Worm (Caenorhabditis elegans) whole organism, L1 larva: Measurements from ENCODE around the gene F53F8.3.

ENCODE experiments used
- C04F5.9 ChIP-seq: sonication (generic microtip); optimal IDR thresholded peaks from 2 replicates; lab custom pipeline; 2016; ENCODE audit warnings: missing genetic modification characterization, missing compliant biosample characterization
- F16B12.6 ChIP-seq: fragments of 150-350 bp; optimal IDR thresholded peaks from 2 replicates; lab custom pipeline; 2014; ENCODE audit warnings: missing biosample characterization, missing genetic modification characterization
- aly-2 ChIP-seq: fragments of 150-350 bp; optimal IDR thresholded peaks from 2 replicates; lab custom pipeline; 2014; ENCODE audit warnings: missing biosample characterization, missing genetic modification characterization
- blmp-1 ChIP-seq: fragments of 150-350 bp; optimal IDR thresholded peaks from 2 replicates; lab custom pipeline; 2014; ENCODE audit warnings: missing biosample characterization, missing genetic modification characterization
- ceh-82 ChIP-seq, 3 experiments: fragments of 150-350 bp in 1 of 3; sonication (generic microtip) in 2 of 3; optimal IDR thresholded peaks; 2 replicates each; lab custom pipeline; 2014 to 2017; ENCODE audit warnings: missing biosample characterization in 3 of 3, missing genetic modification characterization in 3 of 3
- ceh-90 ChIP-seq: sonication (generic microtip); optimal IDR thresholded peaks from 2 replicates; lab custom pipeline; 2016; ENCODE audit warnings: missing genetic modification characterization, missing compliant biosample characterization
- ces-1 ChIP-seq: fragments of 150-350 bp; optimal IDR thresholded peaks from 2 replicates; lab custom pipeline; 2014; ENCODE audit warnings: missing biosample characterization, missing genetic modification reagents, missing genetic modification characterization
- efl-1 ChIP-seq, 4 experiments: fragments of 150-350 bp; optimal IDR thresholded peaks in 3 of 4; peaks in 1 of 4; 1 replicate in 1 of 4; 2 replicates in 3 of 4; lab custom pipeline; 2014; ENCODE audit warnings: missing biosample characterization in 2 of 4, missing genetic modification characterization in 2 of 4, missing genetic modification reagents in 2 of 4
- fkh-4 ChIP-seq: sonication (generic microtip); optimal IDR thresholded peaks from 2 replicates; lab custom pipeline; 2016; ENCODE audit warnings: missing compliant biosample characterization, missing genetic modification characterization, borderline replicate concordance
- fkh-8 ChIP-seq: sonication (generic microtip); optimal IDR thresholded peaks from 2 replicates; lab custom pipeline; 2016; ENCODE audit warnings: mild to moderate bottlenecking, missing genetic modification characterization, missing compliant biosample characterization
- hlh-17 ChIP-seq: fragments of 200-800 bp; sonication (Bioruptor generic); optimal IDR thresholded peaks from 2 replicates; lab custom pipeline; 2018; ENCODE audit warnings: missing genetic modification characterization, mild to moderate bottlenecking, missing compliant biosample characterization, moderate library complexity, borderline replicate concordance
- jun-1 ChIP-seq: fragments of 150-350 bp; optimal IDR thresholded peaks from 2 replicates; lab custom pipeline; 2014; ENCODE audit warnings: missing biosample characterization, missing genetic modification reagents, missing genetic modification characterization
- lin-15B ChIP-seq: fragments of 150-350 bp; sonication (generic microtip); optimal IDR thresholded peaks from 3 replicates; lab custom pipeline; 2014; ENCODE audit warnings: missing biosample characterization, missing genetic modification characterization
- lin-35 ChIP-seq, 2 experiments: fragments of 150-350 bp; optimal IDR thresholded peaks; 2 replicates each; lab custom pipeline; 2014; ENCODE audit warnings: missing biosample characterization in 2 of 2, missing genetic modification characterization in 2 of 2, missing genetic modification reagents in 2 of 2
- lir-3 ChIP-seq: sonication (generic microtip); optimal IDR thresholded peaks from 2 replicates; lab custom pipeline; 2016; ENCODE audit warnings: mild to moderate bottlenecking, missing genetic modification characterization, moderate library complexity, missing compliant biosample characterization; ENCODE audit not compliant: poor library complexity
- mdl-1 ChIP-seq, 2 experiments: fragments of 150-350 bp; optimal IDR thresholded peaks; 2 replicates each; lab custom pipeline; 2014 to 2017; ENCODE audit warnings: missing biosample characterization in 2 of 2, missing genetic modification characterization in 2 of 2, inconsistent platforms in 1 of 2
- nhr-11 ChIP-seq: fragments of 150-350 bp; optimal IDR thresholded peaks from 2 replicates; lab custom pipeline; 2014; ENCODE audit warnings: missing biosample characterization, missing genetic modification characterization
- nhr-19 ChIP-seq: fragments of 200-800 bp; sonication (Bioruptor generic); conservative IDR thresholded peaks from 2 replicates; pipeline ENCODE4 v1.3.6; 2022; ENCODE audit warnings: missing genetic modification characterization, missing compliant biosample characterization
- nhr-237 ChIP-seq: fragments of 150-350 bp; optimal IDR thresholded peaks from 2 replicates; lab custom pipeline; 2014; ENCODE audit warnings: missing biosample characterization, missing genetic modification characterization
- pag-3 ChIP-seq: sonication (generic microtip); optimal IDR thresholded peaks from 2 replicates; lab custom pipeline; 2017; ENCODE audit warnings: missing genetic modification characterization, mild to moderate bottlenecking, missing compliant biosample characterization, antibody characterized with exemption, borderline replicate concordance; ENCODE audit not compliant: insufficient read depth
- skn-1 ChIP-seq: fragments of 150-350 bp; optimal IDR thresholded peaks from 2 replicates; lab custom pipeline; 2014; ENCODE audit warnings: missing biosample characterization, missing genetic modification characterization
- snpc-4 ChIP-seq: fragments of 150-350 bp; optimal IDR thresholded peaks from 2 replicates; lab custom pipeline; 2014; ENCODE audit warnings: missing biosample characterization, missing genetic modification characterization
- snu-23 ChIP-seq: sonication (generic microtip); optimal IDR thresholded peaks from 2 replicates; lab custom pipeline; 2016; ENCODE audit warnings: missing genetic modification characterization, missing compliant biosample characterization
- sox-4 ChIP-seq: sonication (generic microtip); optimal IDR thresholded peaks from 2 replicates; lab custom pipeline; 2016; ENCODE audit warnings: missing genetic modification characterization, missing compliant biosample characterization
- swsn-7 ChIP-seq: sonication (generic microtip); optimal IDR thresholded peaks from 2 replicates; lab custom pipeline; 2016; ENCODE audit warnings: missing genetic modification characterization, missing compliant biosample characterization
- unc-86 ChIP-seq: sonication (generic microtip); optimal IDR thresholded peaks from 2 replicates; lab custom pipeline; 2016; ENCODE audit warnings: missing genetic modification characterization, missing compliant biosample characterization
- unc-98 ChIP-seq: fragments of 200-800 bp; sonication (Bioruptor generic); IDR thresholded peaks from 2 replicates; pipeline ENCODE4 v1.3.6; 2022; ENCODE audit warnings: missing genetic modification characterization, missing compliant biosample characterization
- zag-1 ChIP-seq: fragments of 150-350 bp; optimal IDR thresholded peaks from 2 replicates; lab custom pipeline; 2014; ENCODE audit warnings: missing biosample characterization, missing genetic modification characterization
- ztf-4 ChIP-seq: fragments of 150-350 bp; optimal IDR thresholded peaks from 2 replicates; lab custom pipeline; 2014; ENCODE audit warnings: missing biosample characterization, missing genetic modification characterization

The F53F8.3 gene

DNA sequence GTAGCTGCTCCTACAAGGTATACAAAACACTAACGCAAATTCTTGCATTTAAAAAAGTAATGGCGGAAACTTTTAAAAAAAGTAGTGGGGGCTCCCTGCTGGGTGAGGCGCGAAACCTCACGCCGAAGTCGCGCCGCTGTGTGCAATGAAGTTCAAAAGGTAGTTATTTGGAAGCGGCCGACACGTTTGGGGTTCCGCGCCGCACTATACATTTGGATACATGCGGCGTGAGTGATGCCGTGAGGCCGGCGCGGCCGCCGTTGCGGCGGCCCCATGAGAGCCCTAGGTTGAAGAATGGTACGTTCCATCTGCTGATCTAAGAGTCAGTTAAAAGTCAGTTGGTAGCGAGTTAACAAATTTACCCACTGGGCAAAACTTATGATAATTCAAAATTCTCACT, 7.5 kb downstream of the F53F8.3 start:
- TF ChIP-seq snpc-4 (peak; percentile 86), jun-1 (tag; lab: Kevin White, UChicago) (no peak)

ce11 chrV:20681120-20681519, 8.2 kb downstream of the F53F8.3 start, which contains the start of gene srsx-35:
srsx-35 (plus strand) TSS chrV:20681420.
- TF ChIP-seq nhr-237 (tag; lab: Kevin White, UChicago) (no peak), F16B12.6 (tag; lab: Kevin White, UChicago) (no peak), lin-15B (tag; lab: Kevin White, UChicago) (no peak), swsn-7 (tag; lab: Kevin White, UChicago) (no peak), ztf-4 (no peak), nhr-19 (GFP tag; lab: Robert Waterston, UW) (no peak), ceh-90 (no peak), lir-3 (tag; lab: Kevin White, UChicago) (no peak), pag-3 (tag; lab: Kevin White, UChicago) (no peak), snu-23 (GFP tag; lab: Kevin White, UChicago) (no peak), fkh-4 (tag; lab: Kevin White, UChicago) (no peak), nhr-11 (no peak), unc-86 (no peak), hlh-17 (no peak), mdl-1 (tag; optimal IDR thresholded peaks at IDR 0.05; lab: Kevin White, UChicago) (no peak), skn-1 (tag; lab: Kevin White, UChicago) (no peak)

ce11 chrV:20680189-20680588, 9.1 kb downstream of the F53F8.3 start:
- TF ChIP-seq fkh-8 (tag; lab: Kevin White, UChicago) (peak; percentile 31), unc-98 (GFP tag; lab: Robert Waterston, UW) (no peak)

ce11 chrV:20670625-20671024, 18.7 kb downstream of the F53F8.3 start:
- TF ChIP-seq ces-1 (GFP tag; lab: Kevin White, UChicago), result no peak
- no peak for TF ChIP-seq efl-1 (optimal IDR thresholded peaks at IDR 0.05; lab: Kevin White, UChicago)
- TF ChIP-seq efl-1 (GFP tag; optimal IDR thresholded peaks at IDR 0.05 in 1 of 2; lab: Kevin White, UChicago), result peak in 1 of 2 experiments; percentile 73

- TF ChIP-seq blmp-1 (peak; percentile 76), zag-1 (tag; lab: Kevin White, UChicago) (no peak)
Observed at ce11 chrV:20666905-20667304, 22.4 kb downstream of the F53F8.3 start, which contains the start of gene mlt-11. mlt-11 (plus strand) TSS chrV:20667205.

DNA sequence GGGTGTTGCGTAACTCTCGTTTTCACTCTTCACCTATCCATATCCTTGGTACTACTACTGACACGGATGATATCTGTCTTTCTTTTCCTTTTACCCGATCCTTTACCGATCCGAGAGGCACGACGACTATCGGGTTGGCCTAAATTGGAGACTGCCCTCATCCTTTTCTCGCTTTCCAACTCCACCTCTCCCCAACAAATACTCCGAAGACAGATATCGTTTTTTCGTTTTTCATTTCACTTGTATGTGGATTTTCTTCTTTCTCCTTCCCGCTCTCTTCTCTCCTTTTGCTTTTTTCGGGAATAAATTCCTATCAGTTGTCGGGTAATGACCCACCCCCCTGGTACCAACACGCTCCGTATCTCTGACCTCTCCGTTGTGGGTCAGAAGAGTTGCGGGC, 24.4 kb downstream of the F53F8.3 start:
- peak; percentile 99 for TF ChIP-seq blmp-1
- TF ChIP-seq C04F5.9 (tag; lab: Kevin White, UChicago), result no peak
- no peak for TF ChIP-seq aly-2 (tag; lab: Kevin White, UChicago)

ce11 chrV:20663736-20664135, 25.6 kb downstream of the F53F8.3 start:
- peak; percentile 74 for TF ChIP-seq blmp-1
- no peak for TF ChIP-seq ceh-82 (tag; optimal IDR thresholded peaks at IDR 0.05; lab: Kevin White, UChicago)
- no peak for TF ChIP-seq lin-35 (GFP tag; optimal IDR thresholded peaks at IDR 0.05; lab: Kevin White, UChicago)

- TF ChIP-seq blmp-1 (peak; percentile 90), sox-4 (no peak)
Observed at ce11 chrV:20662474-20662873, 26.9 kb downstream of the F53F8.3 start.
